Worm (Caenorhabditis elegans): Measurements from ENCODE around the gene Y17G7B.3.

ce11 chrII:11992701-11993100 lies 3.9 kb downstream of the Y17G7B.3 start, which contains the start of gene dhps-1:
- TF ChIP-seq ztf-23 (GFP tag; IDR thresholded peaks at IDR 0.05): no peak
- TF ChIP-seq cog-1 (tag; optimal IDR thresholded peaks at IDR 0.05): no peak

Data from whole organism, midembryonic.